Worm (Caenorhabditis elegans) whole organism, L4 larva: Measurements from ENCODE around the gene ctg-2.

Experiments
- D1046.2 ChIP-seq: fragments of 200-800 bp; sonication (Bioruptor generic); IDR thresholded peaks from 2 replicates; pipeline ENCODE4 v1.3.6; 2022; ENCODE audit warnings: missing genetic modification characterization, missing compliant biosample characterization
- F10B5.3 ChIP-seq: sonication (generic microtip); optimal IDR thresholded peaks from 2 replicates; lab custom pipeline; 2016; ENCODE audit warnings: mild to moderate bottlenecking, missing genetic modification characterization, missing compliant biosample characterization
- F49E8.2 ChIP-seq: sonication (generic microtip); optimal IDR thresholded peaks from 2 replicates; lab custom pipeline; 2016; ENCODE audit warnings: missing compliant biosample characterization, mild to moderate bottlenecking, missing genetic modification characterization, borderline replicate concordance
- R02D3.7 ChIP-seq: fragments of 150-350 bp; sonication (generic microtip); optimal IDR thresholded peaks from 3 replicates; lab custom pipeline; 2014; ENCODE audit warnings: missing biosample characterization, missing genetic modification characterization
- T26A8.4 ChIP-seq: fragments of 200-800 bp; sonication (Bioruptor generic); IDR thresholded peaks from 2 replicates; pipeline ENCODE4 v1.3.6; 2022; ENCODE audit warnings: missing genetic modification characterization, missing compliant biosample characterization
- Y5F2A.4 ChIP-seq: fragments of 200-800 bp; sonication (Bioruptor generic); optimal IDR thresholded peaks from 2 replicates; lab custom pipeline; 2018; ENCODE audit warnings: mild to moderate bottlenecking, missing genetic modification characterization, missing compliant biosample characterization
- Y75B8A.6 ChIP-seq: fragments of 200-800 bp; sonication (Bioruptor generic); IDR thresholded peaks from 2 replicates; pipeline ENCODE4 v1.3.6; 2022; ENCODE audit warnings: missing genetic modification reagents, missing genetic modification characterization, missing compliant biosample characterization
- ZK337.2 ChIP-seq: fragments of 200-800 bp; sonication (Bioruptor generic); IDR thresholded peaks from 2 replicates; pipeline ENCODE4 v1.3.6; 2022; ENCODE audit warnings: missing genetic modification reagents, missing genetic modification characterization, missing compliant biosample characterization
- ZK546.5 ChIP-seq, 2 experiments: sonication (generic microtip); optimal IDR thresholded peaks; 2 replicates each; lab custom pipeline; 2017; ENCODE audit warnings: missing biosample characterization in 2 of 2, missing genetic modification characterization in 2 of 2
- aly-2 ChIP-seq: sonication (generic microtip); optimal IDR thresholded peaks from 2 replicates; lab custom pipeline; 2018; ENCODE audit warnings: missing biosample characterization, missing genetic modification characterization
- arid-1 ChIP-seq: fragments of 200-800 bp; sonication (Bioruptor generic); conservative IDR thresholded peaks from 2 replicates; pipeline ENCODE4 v1.3.6; 2022; ENCODE audit warnings: missing genetic modification reagents, missing genetic modification characterization, missing compliant biosample characterization
- attf-4 ChIP-seq: sonication (generic microtip); optimal IDR thresholded peaks from 3 replicates; lab custom pipeline; 2017; ENCODE audit warnings: missing biosample characterization, missing genetic modification characterization
- ceh-28 ChIP-seq: fragments of 150-350 bp; optimal IDR thresholded peaks from 2 replicates; lab custom pipeline; 2014; ENCODE audit warnings: missing biosample characterization, missing genetic modification reagents, missing genetic modification characterization
- cey-2 ChIP-seq: sonication (generic microtip); optimal IDR thresholded peaks from 3 replicates; lab custom pipeline; 2017; ENCODE audit warnings: missing genetic modification characterization, mild to moderate bottlenecking, missing compliant biosample characterization, antibody characterized with exemption, borderline replicate concordance; ENCODE audit not compliant: insufficient read depth
- ctbp-1 ChIP-seq: fragments of 200-800 bp; sonication (Bioruptor generic); IDR thresholded peaks from 2 replicates; pipeline ENCODE4 v1.3.6; 2022; ENCODE audit warnings: missing genetic modification reagents, missing genetic modification characterization, missing compliant biosample characterization
- daf-16 ChIP-seq, 3 experiments: sonication (generic microtip); optimal IDR thresholded peaks; 2 replicates each; lab custom pipeline; 2016 to 2017; ENCODE audit warnings: missing genetic modification characterization in 3 of 3, missing genetic modification reagents in 3 of 3, mild to moderate bottlenecking in 2 of 3, missing compliant biosample characterization in 2 of 3, missing biosample characterization in 1 of 3, moderate library complexity in 1 of 3
- daf-19 ChIP-seq: fragments of 200-800 bp; sonication (Bioruptor generic); conservative IDR thresholded peaks from 2 replicates; pipeline ENCODE4 v1.3.6; 2022; ENCODE audit warnings: missing genetic modification characterization, missing compliant biosample characterization
- dmd-8 ChIP-seq: fragments of 200-800 bp; sonication (Bioruptor generic); IDR thresholded peaks from 2 replicates; pipeline ENCODE4 v1.3.6; 2022; ENCODE audit warnings: missing genetic modification characterization, missing compliant biosample characterization
- dmd-9 ChIP-seq: fragments of 200-800 bp; sonication (Bioruptor generic); IDR thresholded peaks from 2 replicates; pipeline ENCODE4 v1.3.6; 2022; ENCODE audit warnings: missing genetic modification reagents, missing genetic modification characterization, missing compliant biosample characterization
- duxl-1 ChIP-seq: sonication (generic microtip); optimal IDR thresholded peaks from 2 replicates; lab custom pipeline; 2016; ENCODE audit warnings: mild to moderate bottlenecking, missing genetic modification characterization, moderate library complexity, missing compliant biosample characterization; ENCODE audit not compliant: poor library complexity
- egl-43 ChIP-seq: fragments of 200-800 bp; sonication (Bioruptor generic); IDR thresholded peaks from 2 replicates; pipeline ENCODE4 v1.3.6; 2022; ENCODE audit warnings: missing genetic modification reagents, missing genetic modification characterization, missing compliant biosample characterization
- fkh-10 ChIP-seq: fragments of 150-350 bp; optimal IDR thresholded peaks from 2 replicates; lab custom pipeline; 2014; ENCODE audit warnings: missing biosample characterization, missing genetic modification reagents, missing genetic modification characterization
- hlh-11 ChIP-seq: fragments of 200-800 bp; sonication (Bioruptor generic); optimal IDR thresholded peaks from 2 replicates; lab custom pipeline; 2018; ENCODE audit warnings: mild to moderate bottlenecking, missing genetic modification characterization, missing compliant biosample characterization
- hlh-30 ChIP-seq: sonication (generic microtip); optimal IDR thresholded peaks from 2 replicates; lab custom pipeline; 2017; ENCODE audit warnings: antibody characterized with exemption, mild to moderate bottlenecking, missing genetic modification characterization, missing compliant biosample characterization; ENCODE audit not compliant: insufficient read depth
- lin-1 ChIP-seq: fragments of 200-800 bp; sonication (Bioruptor generic); IDR thresholded peaks from 2 replicates; pipeline ENCODE4 v1.3.6; 2022; ENCODE audit warnings: missing genetic modification reagents, missing genetic modification characterization, missing compliant biosample characterization
- lin-13 ChIP-seq: fragments of 150-350 bp; optimal IDR thresholded peaks from 2 replicates; lab custom pipeline; 2014; ENCODE audit warnings: missing biosample characterization, missing genetic modification reagents, missing genetic modification characterization
- lin-38 ChIP-seq: fragments of 200-800 bp; sonication (Bioruptor generic); IDR thresholded peaks from 2 replicates; pipeline ENCODE4 v1.3.6; 2022; ENCODE audit warnings: missing genetic modification reagents, missing genetic modification characterization, missing compliant biosample characterization
- lin-39 ChIP-seq: fragments of 150-350 bp; optimal IDR thresholded peaks from 2 replicates; lab custom pipeline; 2014; ENCODE audit warnings: missing biosample characterization, missing genetic modification reagents, missing genetic modification characterization
- lir-3 ChIP-seq: sonication (generic microtip); optimal IDR thresholded peaks from 2 replicates; lab custom pipeline; 2016; ENCODE audit warnings: mild to moderate bottlenecking, missing genetic modification characterization, missing compliant biosample characterization
- madf-5 ChIP-seq, 2 experiments: fragments of 200-800 bp; sonication (Bioruptor generic); IDR thresholded peaks; 2 replicates each; pipeline ENCODE4 v1.3.6; 2022; ENCODE audit warnings: missing compliant biosample characterization in 2 of 2, missing genetic modification characterization in 2 of 2
- mdl-1 ChIP-seq, 2 experiments: fragments of 150-350 bp in 1 of 2; sonication (generic microtip) in 1 of 2; optimal IDR thresholded peaks; 2 replicates each; lab custom pipeline; 2014 to 2017; ENCODE audit warnings: missing biosample characterization in 2 of 2, missing genetic modification characterization in 2 of 2
- mdt-29 ChIP-seq: fragments of 200-800 bp; sonication (Bioruptor generic); IDR thresholded peaks from 2 replicates; pipeline ENCODE4 v1.3.6; 2022; ENCODE audit warnings: missing genetic modification reagents, missing genetic modification characterization, missing compliant biosample characterization
- nhr-10 ChIP-seq: fragments of 150-350 bp; optimal IDR thresholded peaks from 2 replicates; lab custom pipeline; 2014; ENCODE audit warnings: missing biosample characterization, missing genetic modification characterization
- nhr-11 ChIP-seq: fragments of 150-350 bp; optimal IDR thresholded peaks from 2 replicates; lab custom pipeline; 2014; ENCODE audit warnings: missing biosample characterization, missing genetic modification characterization
- nhr-25 ChIP-seq: sonication (generic microtip); optimal IDR thresholded peaks from 2 replicates; lab custom pipeline; 2017; ENCODE audit warnings: missing genetic modification characterization, mild to moderate bottlenecking, missing compliant biosample characterization, antibody characterized with exemption, moderate library complexity, borderline replicate concordance; ENCODE audit not compliant: insufficient read depth
- nhr-77 ChIP-seq: fragments of 150-350 bp; optimal IDR thresholded peaks from 2 replicates; lab custom pipeline; 2014; ENCODE audit warnings: missing biosample characterization, missing genetic modification characterization
- pha-4 ChIP-seq, 2 experiments: fragments of 150-350 bp in 1 of 2; fragments of 200-800 bp in 1 of 2; sonication (Bioruptor generic) in 1 of 2; IDR thresholded peaks in 1 of 2; optimal IDR thresholded peaks in 1 of 2; 2 replicates each; pipeline versions ENCODE4 v1.3.6 to Lab custom; 2014 to 2022; ENCODE audit warnings: missing genetic modification characterization in 2 of 2, missing genetic modification reagents in 2 of 2, missing biosample characterization in 1 of 2, missing compliant biosample characterization in 1 of 2
- php-3 ChIP-seq: fragments of 200-800 bp; sonication (Bioruptor generic); IDR thresholded peaks from 2 replicates; pipeline ENCODE4 v1.3.6; 2022; ENCODE audit warnings: missing genetic modification reagents, missing genetic modification characterization, missing compliant biosample characterization
- pqm-1 ChIP-seq: sonication (generic microtip); optimal IDR thresholded peaks from 2 replicates; lab custom pipeline; 2017; ENCODE audit warnings: missing biosample characterization, missing genetic modification characterization
- set-16 ChIP-seq: fragments of 200-800 bp; sonication (Bioruptor generic); IDR thresholded peaks from 2 replicates; pipeline ENCODE4 v1.3.6; 2022; ENCODE audit warnings: missing genetic modification reagents, missing genetic modification characterization, missing compliant biosample characterization
- skn-1 ChIP-seq: fragments of 150-350 bp; optimal IDR thresholded peaks from 2 replicates; lab custom pipeline; 2014; ENCODE audit warnings: missing biosample characterization, missing genetic modification characterization
- snpc-4 ChIP-seq: fragments of 150-350 bp; optimal IDR thresholded peaks from 2 replicates; lab custom pipeline; 2014; ENCODE audit warnings: missing biosample characterization, missing genetic modification characterization
- spr-1 ChIP-seq: sonication (generic microtip); optimal IDR thresholded peaks from 2 replicates; lab custom pipeline; 2016; ENCODE audit warnings: mild to moderate bottlenecking, missing genetic modification characterization, missing compliant biosample characterization
- unc-62 ChIP-seq, 3 experiments: fragments of 150-350 bp in 1 of 3; sonication (generic microtip); optimal IDR thresholded peaks in 2 of 3; peaks in 1 of 3; 1 replicate in 1 of 3; 2 replicates in 2 of 3; lab custom pipeline; 2014 to 2017; ENCODE audit warnings: missing biosample characterization in 3 of 3, missing genetic modification characterization in 3 of 3, missing genetic modification reagents in 3 of 3, missing genotype in 1 of 3
- zip-2 ChIP-seq: fragments of 150-350 bp; optimal IDR thresholded peaks from 2 replicates; lab custom pipeline; 2014; ENCODE audit warnings: missing biosample characterization, missing genetic modification characterization
- ztf-11 ChIP-seq: fragments of 150-350 bp; optimal IDR thresholded peaks from 2 replicates; lab custom pipeline; 2014; ENCODE audit warnings: missing biosample characterization, missing genetic modification characterization
- ztf-7 ChIP-seq: fragments of 150-350 bp; optimal IDR thresholded peaks from 2 replicates; lab custom pipeline; 2014; ENCODE audit warnings: missing biosample characterization, missing genetic modification characterization

The ctg-2 gene

ce11 chrII:8545315-8545714, 30.5 kb downstream of the ctg-2 start, which contains the start of gene decr-1.2:
decr-1.2 (plus strand) TSS chrII:8545615.
- TF ChIP-seq nhr-10 (tag; lab: Kevin White, UChicago) (no peak), daf-16 (GFP tag; optimal IDR thresholded peaks at IDR 0.05; lab: Kevin White, UChicago) (no peak), daf-16 (tag; optimal IDR thresholded peaks at IDR 0.05; lab: Kevin White, UChicago) (no peak), fkh-10 (GFP tag; lab: Kevin White, UChicago) (no peak), nhr-11 (tag; lab: Kevin White, UChicago) (no peak), F10B5.3 (tag; lab: Kevin White, UChicago) (no peak), daf-19 (no peak), skn-1 (tag; lab: Kevin White, UChicago) (no peak), snpc-4 (tag; lab: Kevin White, UChicago) (no peak), aly-2 (no peak), mdt-29 (GFP tag; lab: Robert Waterston, UW) (no peak), ZK337.2 (GFP tag; lab: Robert Waterston, UW) (no peak), dmd-9 (no peak), attf-4 (tag; lab: Kevin White, UChicago) (no peak), duxl-1 (tag; lab: Kevin White, UChicago) (no peak), mdl-1 (tag; optimal IDR thresholded peaks at IDR 0.05; lab: Kevin White, UChicago) (no peak)

DNA sequence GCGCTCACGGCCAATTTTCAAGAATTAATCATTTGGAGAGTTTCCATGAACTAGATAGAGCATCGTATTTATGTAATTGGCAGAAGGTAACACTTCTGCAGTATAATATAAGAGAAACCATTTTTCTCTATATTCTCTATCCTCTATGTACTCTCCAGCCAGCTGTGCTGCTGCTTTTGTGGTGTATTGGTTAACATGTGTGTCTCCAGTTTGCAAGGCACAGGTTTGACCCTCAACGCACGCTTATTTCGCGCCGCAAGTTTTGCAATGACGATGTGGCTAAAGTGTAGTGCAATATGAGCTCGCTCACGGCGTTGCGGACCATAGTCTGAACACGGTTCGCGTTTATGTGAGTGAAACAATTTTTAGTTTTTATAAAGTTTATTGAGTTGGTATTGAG, 32.1 kb downstream of the ctg-2 start:
- TF ChIP-seq ctbp-1 (GFP tag; lab: Robert Waterston, UW), result peak; percentile 87
- TF ChIP-seq daf-19, result peak; percentile 84
- no peak for TF ChIP-seq nhr-25 (tag; lab: Kevin White, UChicago)
- TF ChIP-seq lir-3 (tag; lab: Kevin White, UChicago), result peak; percentile 53
- TF ChIP-seq T26A8.4, result no peak; the same call in 1 of the 2 replicates
- peak; percentile 91 for TF ChIP-seq arid-1
- no peak for TF ChIP-seq ceh-28
- TF ChIP-seq hlh-30, result peak; percentile 74
- no peak for TF ChIP-seq D1046.2 (GFP tag; lab: Robert Waterston, UW)
- TF ChIP-seq dmd-8, result no peak; the same call in none of the 2 replicates
- TF ChIP-seq madf-5 (GFP tag; IDR thresholded peaks at IDR 0.05; lab: Robert Waterston, UW), result peak in 1 of 2 experiments; percentile 83; a peak in 2 of 4 replicates
- TF ChIP-seq hlh-11 (tag; lab: Kevin White, UChicago), result peak; percentile 72
- peak; percentile 13 for TF ChIP-seq nhr-77 (tag; lab: Kevin White, UChicago)
- no peak for TF ChIP-seq set-16 (GFP tag; lab: Robert Waterston, UW)
- TF ChIP-seq Y5F2A.4, result peak; percentile 80
- TF ChIP-seq ztf-11 (tag; lab: Kevin White, UChicago), result no peak
- TF ChIP-seq Y75B8A.6 (GFP tag; lab: Robert Waterston, UW), result peak; percentile 61; the same call in 1 of the 2 replicates
- TF ChIP-seq egl-43 (GFP tag; lab: Robert Waterston, UW), result no peak
- TF ChIP-seq unc-62 (GFP tag; optimal IDR thresholded peaks at IDR 0.05 in 1 of 2; lab: Kevin White, UChicago), result no peak
- no peak for TF ChIP-seq unc-62 (tag; optimal IDR thresholded peaks at IDR 0.05; lab: Kevin White, UChicago)
- no peak for TF ChIP-seq zip-2 (tag; lab: Kevin White, UChicago)
- TF ChIP-seq ZK546.5 (tag; optimal IDR thresholded peaks at IDR 0.05; lab: Kevin White, UChicago), result no peak
- TF ChIP-seq spr-1 (tag; lab: Kevin White, UChicago), result peak; percentile 85
- TF ChIP-seq lin-38 (GFP tag; lab: Robert Waterston, UW), result no peak; the same call in 1 of the 2 replicates
- TF ChIP-seq lin-13, result peak; percentile 71
- peak; percentile 79 for TF ChIP-seq lin-1 (GFP tag; lab: Robert Waterston, UW)
- TF ChIP-seq F49E8.2, result peak; percentile 55
- TF ChIP-seq cey-2 (tag; lab: Kevin White, UChicago), result no peak
- peak; percentile 81 for TF ChIP-seq duxl-1 (tag; lab: Kevin White, UChicago)
- TF ChIP-seq snpc-4 (tag; lab: Kevin White, UChicago), result no peak
- TF ChIP-seq lin-39, result no peak
- TF ChIP-seq ztf-7, result no peak
- peak; percentile 95 for TF ChIP-seq pha-4 (GFP tag; IDR thresholded peaks at IDR 0.05; lab: Robert Waterston, UW)
- no peak for TF ChIP-seq pha-4 (tag; optimal IDR thresholded peaks at IDR 0.05; lab: Kevin White, UChicago)
- TF ChIP-seq pqm-1, result peak; percentile 6
- no peak; the same call in 1 of the 2 replicates for TF ChIP-seq php-3 (GFP tag; lab: Robert Waterston, UW)
- peak; percentile 7 for TF ChIP-seq R02D3.7 (tag; lab: Kevin White, UChicago)
